Worm (Caenorhabditis elegans) whole organism, L2 larva: ENCODE measurements around the gene F47G9.4.

Source experiments
- aly-2 ChIP-seq: fragments of 150-350 bp; optimal IDR thresholded peaks from 2 replicates; lab custom pipeline; 2014; ENCODE audit warnings: missing biosample characterization, missing genetic modification characterization
- ama-1 ChIP-seq: fragments of 150-350 bp; optimal IDR thresholded peaks from 2 replicates; lab custom pipeline; 2018; ENCODE audit warnings: inconsistent platforms
- blmp-1 ChIP-seq: sonication (generic microtip); optimal IDR thresholded peaks from 2 replicates; lab custom pipeline; 2017; ENCODE audit warnings: missing genetic modification characterization, mild to moderate bottlenecking, missing compliant biosample characterization, antibody characterized with exemption, moderate library complexity; ENCODE audit not compliant: insufficient read depth
- gmeb-1 ChIP-seq: fragments of 150-350 bp; optimal IDR thresholded peaks from 2 replicates; lab custom pipeline; 2014; ENCODE audit warnings: missing biosample characterization, missing genetic modification characterization
- nhr-12 ChIP-seq: fragments of 150-350 bp; optimal IDR thresholded peaks from 2 replicates; lab custom pipeline; 2014; ENCODE audit warnings: missing biosample characterization, missing genetic modification characterization
- nhr-21 ChIP-seq: fragments of 150-350 bp; optimal IDR thresholded peaks from 2 replicates; lab custom pipeline; 2014; ENCODE audit warnings: missing biosample characterization, missing genetic modification characterization
- nhr-6 ChIP-seq: fragments of 150-350 bp; optimal IDR thresholded peaks from 2 replicates; lab custom pipeline; 2014; ENCODE audit warnings: missing biosample characterization, missing genetic modification characterization
- unc-62 ChIP-seq: fragments of 150-350 bp; optimal IDR thresholded peaks from 2 replicates; lab custom pipeline; 2014; ENCODE audit warnings: missing biosample characterization, missing genetic modification reagents, missing genetic modification characterization
- ztf-4 ChIP-seq: fragments of 150-350 bp; optimal IDR thresholded peaks from 2 replicates; lab custom pipeline; 2014; ENCODE audit warnings: missing biosample characterization, missing genetic modification characterization

ce11 chrV:11352893-11353292, 31.3 kb upstream of the F47G9.4 start, which contains the start of gene npr-25:
- TF ChIP-seq ama-1 (lab: Kevin White, UChicago) (no peak), nhr-21 (tag; lab: Kevin White, UChicago) (no peak), unc-62 (GFP tag; lab: Kevin White, UChicago) (no peak), blmp-1 (tag; lab: Kevin White, UChicago) (no peak), gmeb-1 (tag; lab: Kevin White, UChicago) (no peak), ztf-4 (tag; lab: Kevin White, UChicago) (no peak), nhr-6 (no peak), aly-2 (no peak), nhr-12 (tag; lab: Kevin White, UChicago) (no peak)
